Fruit fly (Drosophila melanogaster): ENCODE measurements around the gene Bre1.

Bre1 gene

DNA sequence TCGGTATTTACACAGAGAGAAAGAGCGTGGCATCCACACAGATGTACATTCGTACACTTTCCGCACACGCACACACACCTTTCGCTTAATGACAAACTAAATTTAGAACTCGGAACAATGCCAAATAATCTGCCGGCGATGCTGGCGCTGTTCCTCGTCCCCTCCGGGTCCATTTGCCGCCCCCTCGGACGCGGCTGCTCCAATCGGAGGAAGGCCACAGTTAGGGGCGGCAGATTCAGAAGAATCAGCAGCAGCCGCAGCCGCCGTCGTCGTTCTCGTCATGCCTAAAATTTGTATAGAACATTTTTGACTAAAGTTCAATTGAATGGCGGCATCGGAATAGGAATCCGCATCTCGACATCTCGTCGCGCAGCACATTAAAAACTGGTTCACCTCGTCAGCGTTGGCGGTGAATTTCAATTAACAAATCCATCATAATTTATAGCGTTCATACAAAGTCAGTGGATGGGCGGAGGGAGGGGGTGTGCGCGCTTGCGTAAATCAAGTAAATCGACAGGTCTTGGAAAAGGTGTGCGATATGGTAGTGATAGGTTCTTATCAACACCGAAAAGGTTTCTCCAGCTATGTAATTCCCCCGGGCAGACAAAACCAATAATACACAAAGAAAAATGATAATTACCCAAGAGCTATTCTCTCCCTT is 14.7 kb upstream of the Bre1 start (continued):
- TF ChIP-seq ci (GFP tag; IDR thresholded peaks at IDR 0.05), result peak; percentile 32; the same call in 1 of the 3 replicates
- no peak for TF ChIP-seq CG11456 (GFP tag; IDR thresholded peaks at IDR 0.05)
- TF ChIP-seq mirr (GFP tag; optimal IDR thresholded peaks at IDR 0.05), result peak; percentile 19
- no peak for TF ChIP-seq bigmax (GFP tag; optimal IDR thresholded peaks at IDR 0.05)
- peak; percentile 54; the same call in 1 of the 3 replicates for TF ChIP-seq otp (GFP tag; IDR thresholded peaks at IDR 0.05)
- TF ChIP-seq unpg (GFP tag; optimal IDR thresholded peaks at IDR 0.05), result no peak
- peak; percentile 15 for TF ChIP-seq odd (GFP tag; optimal IDR thresholded peaks at IDR 0.05)
- TF ChIP-seq Med (GFP tag), result peak; percentile 31
- no peak for TF ChIP-seq zfh2 (GFP tag; optimal IDR thresholded peaks at IDR 0.05)
- peak; percentile 4 for TF ChIP-seq HmgZ (tag; optimal IDR thresholded peaks at IDR 0.05)
- TF ChIP-seq Asciz (GFP tag; optimal IDR thresholded peaks at IDR 0.05), result peak; percentile 12
- peak; percentile 24; the same call in 1 of the 2 replicates for TF ChIP-seq GATAe (GFP tag; conservative IDR thresholded peaks at IDR 0.05)
- TF ChIP-seq ttk (GFP tag; IDR thresholded peaks at IDR 0.05), result peak; percentile 8; the same call in 1 of the 2 replicates
- TF ChIP-seq sug (tag; optimal IDR thresholded peaks at IDR 0.05), result peak; percentile 39
- TF ChIP-seq CG8924 (tag; optimal IDR thresholded peaks at IDR 0.05), result no peak
- no peak for TF ChIP-seq zen2 (GFP tag; IDR thresholded peaks at IDR 0.05; ENCODE audit: partially characterized antibody)
- TF ChIP-seq CG6854 (GFP tag; optimal IDR thresholded peaks at IDR 0.05), result no peak
- TF ChIP-seq CG13424 (tag; optimal IDR thresholded peaks at IDR 0.05), result no peak
- TF ChIP-seq tap (tag; optimal IDR thresholded peaks at IDR 0.05), result no peak
- no peak for TF ChIP-seq fd96Cb (tag; optimal IDR thresholded peaks at IDR 0.05)
- no peak for TF ChIP-seq CG14965 (GFP tag; optimal IDR thresholded peaks at IDR 0.05; ENCODE audit: borderline replicate concordance)
- no peak for TF ChIP-seq bowl (GFP tag; IDR thresholded peaks at IDR 0.05)
- TF ChIP-seq cg (GFP tag; optimal IDR thresholded peaks at IDR 0.05), result peak; percentile 3
- TF ChIP-seq chm (GFP tag; IDR thresholded peaks at IDR 0.05), result 0 out of 2 replicates have a peak, but pooled peaks have one; percentile 7
- TF ChIP-seq CG5245 (GFP tag; optimal IDR thresholded peaks at IDR 0.05), result no peak
- TF ChIP-seq vvl (GFP tag; IDR thresholded peaks at IDR 0.05), result 0 out of 2 replicates have a peak, but pooled peaks have one; percentile 9
- TF ChIP-seq hbn (GFP tag; IDR thresholded peaks at IDR 0.05; ENCODE audit: partially characterized antibody), result no peak
- no peak for TF ChIP-seq CG10462 (GFP tag; optimal IDR thresholded peaks at IDR 0.05)
- no peak for TF ChIP-seq Xrp1 (GFP tag; IDR thresholded peaks at IDR 0.05)
- no peak for TF ChIP-seq Scr (GFP tag; IDR thresholded peaks at IDR 0.05; ENCODE audit: partially characterized antibody)
- peak; percentile 9 for TF ChIP-seq gro (GFP tag; optimal IDR thresholded peaks at IDR 0.05)
- no peak for TF ChIP-seq nom (GFP tag; optimal IDR thresholded peaks at IDR 0.05)
- TF ChIP-seq NFAT (GFP tag; IDR thresholded peaks at IDR 0.05), result 0 out of 2 replicates have a peak, but pooled peaks have one; percentile 3

DNA sequence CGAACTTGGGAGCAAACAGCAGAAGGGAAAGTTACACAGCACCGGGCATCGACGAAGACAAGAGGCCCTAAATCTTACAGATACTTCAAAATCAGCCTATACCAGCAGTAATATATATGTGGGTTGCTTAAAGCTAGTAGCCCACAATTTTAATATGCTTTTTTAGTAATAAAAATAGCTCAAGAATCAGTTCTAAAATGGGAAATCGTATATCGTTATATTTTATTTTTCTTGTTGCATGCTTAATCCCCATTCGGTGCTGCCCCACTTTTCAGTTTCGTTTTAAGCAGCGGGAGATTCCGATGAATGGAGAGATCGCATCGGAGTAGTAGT is 14.1 kb upstream of the Bre1 start:
- TF ChIP-seq Lpt (GFP tag; optimal IDR thresholded peaks at IDR 0.05) (no peak), CG31441 (GFP tag; IDR thresholded peaks at IDR 0.05) (no peak), NC2α (GFP tag; optimal IDR thresholded peaks at IDR 0.05) (no peak), Xbp1 (GFP tag; optimal IDR thresholded peaks at IDR 0.05) (peak; percentile 35), wdn (GFP tag; IDR thresholded peaks at IDR 0.05) (no peak), ci (GFP tag; IDR thresholded peaks at IDR 0.05) (no peak), Side (GFP tag; optimal IDR thresholded peaks at IDR 0.05) (peak; percentile 10), CG34224 (GFP tag; IDR thresholded peaks at IDR 0.05; ENCODE audit: partially characterized antibody) (no peak), CG9437 (GFP tag; optimal IDR thresholded peaks at IDR 0.05) (no peak), Ets65A (GFP tag) (no peak), unpg (GFP tag; optimal IDR thresholded peaks at IDR 0.05) (peak; percentile 45), CG30403 (GFP tag; optimal IDR thresholded peaks at IDR 0.05) (peak; percentile 49), vnd (GFP tag; IDR thresholded peaks at IDR 0.05; ENCODE audit: partially characterized antibody) (no peak), Hmx (GFP tag; optimal IDR thresholded peaks at IDR 0.05) (no peak), CG2120 (GFP tag; optimal IDR thresholded peaks at IDR 0.05) (peak; percentile 37), pum (GFP tag; optimal IDR thresholded peaks at IDR 0.05) (no peak), eve (GFP tag; optimal IDR thresholded peaks at IDR 0.05) (no peak), CG18599 (GFP tag; optimal IDR thresholded peaks at IDR 0.05) (peak; percentile 45), CG2678 (tag; optimal IDR thresholded peaks at IDR 0.05) (peak; percentile 46), knrl (GFP tag; IDR thresholded peaks at IDR 0.05; ENCODE audit: partially characterized antibody) (no peak)

Data from whole organism, embryonic.